Fruit fly (Drosophila melanogaster) whole organism, pupa: Measurements from ENCODE around the gene CG15312.

Experiments used
- CG10348 ChIP-seq: fragments of 200-800 bp; sonication (Bioruptor generic); IDR thresholded peaks from 2 replicates; pipeline ENCODE4 v1.3.6; 2022; ENCODE audit warnings: missing biosample characterization, missing genetic modification characterization
- CG12605 ChIP-seq: fragments of 200-800 bp; sonication (Bioruptor generic); IDR thresholded peaks from 2 replicates; pipeline ENCODE4 v1.3.6; 2022; ENCODE audit warnings: missing biosample characterization, missing genetic modification characterization
- CG13204 ChIP-seq: fragments of 200-800 bp; sonication (Bioruptor generic); optimal IDR thresholded peaks from 2 replicates; lab custom pipeline; 2018; ENCODE audit warnings: missing biosample characterization, mild to moderate bottlenecking, missing genetic modification characterization, moderate library complexity
- CG14655 ChIP-seq: fragments of 200-800 bp; sonication (Bioruptor generic); optimal IDR thresholded peaks from 3 replicates; lab custom pipeline; 2017; ENCODE audit warnings: mild to moderate bottlenecking, missing biosample characterization, missing genetic modification reagents, missing genetic modification characterization
- CG15710 ChIP-seq: fragments of 200-800 bp; sonication (Bioruptor generic); optimal IDR thresholded peaks from 2 replicates; lab custom pipeline; 2018; ENCODE audit warnings: missing biosample characterization, mild to moderate bottlenecking, missing genetic modification characterization, moderate library complexity
- CG17806 ChIP-seq: fragments of 200-800 bp; sonication (Bioruptor generic); optimal IDR thresholded peaks from 2 replicates; lab custom pipeline; 2018; ENCODE audit warnings: missing biosample characterization, mild to moderate bottlenecking, missing genetic modification characterization, moderate library complexity
- CG32121 ChIP-seq: fragments of 200-800 bp; sonication (Bioruptor generic); IDR thresholded peaks from 2 replicates; pipeline ENCODE4 v1.3.6; 2022; ENCODE audit warnings: missing biosample characterization, missing genetic modification characterization
- CG34367 ChIP-seq: fragments of 200-800 bp; sonication (Bioruptor generic); optimal IDR thresholded peaks from 2 replicates; lab custom pipeline; 2018; ENCODE audit warnings: missing biosample characterization, mild to moderate bottlenecking, missing genetic modification characterization
- CG4496 ChIP-seq: fragments of 200-800 bp; sonication (Bioruptor generic); IDR thresholded peaks from 3 replicates; pipeline ENCODE4 v1.3.6; 2022; ENCODE audit warnings: missing biosample characterization, missing genetic modification characterization
- CG8159 ChIP-seq: fragments of 200-800 bp; sonication (Bioruptor generic); optimal IDR thresholded peaks from 3 replicates; lab custom pipeline; 2018; ENCODE audit warnings: missing biosample characterization, mild to moderate bottlenecking, missing genetic modification characterization, moderate library complexity
- CG8301 ChIP-seq: fragments of 200-800 bp; sonication (Bioruptor generic); optimal IDR thresholded peaks from 2 replicates; lab custom pipeline; 2018; ENCODE audit warnings: missing biosample characterization, mild to moderate bottlenecking, missing genetic modification characterization
- CG9948 ChIP-seq: fragments of 200-800 bp; sonication (Bioruptor generic); optimal IDR thresholded peaks from 2 replicates; lab custom pipeline; 2018; ENCODE audit warnings: missing biosample characterization, mild to moderate bottlenecking, missing genetic modification characterization, moderate library complexity
- D1 ChIP-seq: fragments of 200-800 bp; sonication (Bioruptor generic); optimal IDR thresholded peaks from 2 replicates; lab custom pipeline; 2018; ENCODE audit warnings: missing biosample characterization, mild to moderate bottlenecking, missing genetic modification characterization, moderate library complexity
- EcR ChIP-seq: fragments of 200-800 bp; sonication (Bioruptor generic); optimal IDR thresholded peaks from 3 replicates; lab custom pipeline; 2019; ENCODE audit warnings: missing biosample characterization, missing genetic modification characterization, mild to moderate bottlenecking, moderate library complexity, missing genetic modification reagents
- Ets98B ChIP-seq: fragments of 200-800 bp; sonication (Bioruptor generic); IDR thresholded peaks from 2 replicates; pipeline ENCODE4 v1.3.6; 2022; ENCODE audit warnings: missing biosample characterization, missing genetic modification characterization
- Pif1A ChIP-seq: fragments of 200-800 bp; sonication (Bioruptor generic); optimal IDR thresholded peaks from 3 replicates; lab custom pipeline; 2016; ENCODE audit warnings: missing biosample characterization, missing genetic modification characterization
- Pif1B ChIP-seq: fragments of 200-800 bp; sonication (Bioruptor generic); optimal IDR thresholded peaks from 3 replicates; lab custom pipeline; 2016; ENCODE audit warnings: missing biosample characterization, missing genetic modification characterization
- Snoo ChIP-seq: fragments of 200-800 bp; sonication (Bioruptor generic); optimal IDR thresholded peaks from 3 replicates; lab custom pipeline; 2017; ENCODE audit warnings: missing biosample characterization, mild to moderate bottlenecking, missing genetic modification characterization, inconsistent platforms
- fd96Ca ChIP-seq: fragments of 200-800 bp; sonication (Bioruptor generic); IDR thresholded peaks from 3 replicates; pipeline ENCODE4 v1.3.6; 2022; ENCODE audit warnings: missing biosample characterization, missing genetic modification characterization
- gl ChIP-seq: fragments of 200-800 bp; sonication (Bioruptor generic); optimal IDR thresholded peaks from 2 replicates; lab custom pipeline; 2018; ENCODE audit warnings: missing biosample characterization, mild to moderate bottlenecking, missing genetic modification characterization
- rn ChIP-seq: fragments of 200-800 bp; sonication (Bioruptor generic); IDR thresholded peaks from 2 replicates; pipeline ENCODE4 v1.3.6; 2022; ENCODE audit warnings: missing biosample characterization, missing genetic modification characterization

Gene CG15312

dm6 chrX:10092796-10093195, 22.1 kb upstream of the CG15312 start:
- TF ChIP-seq D1 (no peak), Ets98B (GFP tag; lab: Robert Waterston, UW) (no peak), gl (tag; lab: Kevin White, UChicago) (no peak), CG10348 (GFP tag; lab: Robert Waterston, UW) (no peak), CG14655 (GFP tag; lab: Kevin White, UChicago) (no peak), CG4496 (GFP tag; lab: Robert Waterston, UW) (no peak), Pif1A (GFP tag; lab: Kevin White, UChicago) (peak; percentile 8), CG9948 (tag; lab: Kevin White, UChicago) (no peak), CG13204 (no peak), CG8159 (tag; lab: Kevin White, UChicago) (peak; percentile 11), fd96Ca (GFP tag; lab: Robert Waterston, UW) (no peak)

- TF ChIP-seq gl (tag; lab: Kevin White, UChicago): no peak
- peak; percentile 10 for TF ChIP-seq EcR (GFP tag; lab: Kevin White, UChicago)
- TF ChIP-seq Pif1B: no peak
- 0 out of 2 replicates have a peak, but pooled peaks have one; percentile 41 for TF ChIP-seq CG12605
- TF ChIP-seq Pif1A (GFP tag; lab: Kevin White, UChicago): no peak
Observed at dm6 chrX:10089188-10089587, 18.5 kb upstream of the CG15312 start.

- TF ChIP-seq CG9948 (tag; lab: Kevin White, UChicago) (peak; percentile 79), fd96Ca (GFP tag; lab: Robert Waterston, UW) (peak; percentile 72), CG17806 (tag; lab: Kevin White, UChicago) (peak; percentile 79), CG10348 (GFP tag; lab: Robert Waterston, UW) (no peak), D1 (peak; percentile 8), CG4496 (GFP tag; lab: Robert Waterston, UW) (peak; percentile 82), CG8159 (tag; lab: Kevin White, UChicago) (peak; percentile 81), Snoo (peak; percentile 79), CG15710 (peak; percentile 84), CG14655 (GFP tag; lab: Kevin White, UChicago) (no peak), CG32121 (GFP tag; lab: Robert Waterston, UW) (peak; percentile 15; the same call in 1 of the 2 replicates), CG12605 (peak; percentile 62), gl (tag; lab: Kevin White, UChicago) (peak; percentile 48), CG34367 (tag; lab: Kevin White, UChicago) (peak; percentile 73), rn (no peak; the same call in 1 of the 2 replicates), EcR (GFP tag; lab: Kevin White, UChicago) (peak; percentile 31), Pif1A (GFP tag; lab: Kevin White, UChicago) (peak; percentile 77), Ets98B (GFP tag; lab: Robert Waterston, UW) (peak; percentile 63), CG8301 (tag; lab: Kevin White, UChicago) (peak; percentile 29), Pif1B (peak; percentile 74), CG13204 (peak; percentile 67)
Observed at dm6 chrX:10088023-10088913, 17.6 kb upstream of the CG15312 start.

dm6 chrX:10086095-10086888, 15.6 kb upstream of the CG15312 start, which contains the start of the genes Naxe and RhoU:
Gene Naxe, minus strand, starts transcription at chrX:10086171.
Gene RhoU, plus strand, starts transcription at chrX:10086527.
- TF ChIP-seq CG15710 (peak; percentile 2), Ets98B (GFP tag; lab: Robert Waterston, UW) (peak; percentile 13; the same call in 1 of the 2 replicates), CG34367 (tag; lab: Kevin White, UChicago) (no peak), CG8301 (tag; lab: Kevin White, UChicago) (no peak), CG13204 (peak; percentile 1), rn (no peak), CG12605 (peak; percentile 53; the same call in 1 of the 2 replicates), CG4496 (GFP tag; lab: Robert Waterston, UW) (peak; percentile 72), Pif1A (GFP tag; lab: Kevin White, UChicago) (no peak), CG10348 (GFP tag; lab: Robert Waterston, UW) (no peak)
- TF ChIP-seq, all 21 proteins: peak for 5

- TF ChIP-seq rn (no peak), CG15710 (no peak), Pif1B (no peak), Ets98B (GFP tag; lab: Robert Waterston, UW) (no peak)
Observed at dm6 chrX:10082950-10083253, 12.2 kb upstream of the CG15312 start, which contains the start of gene CG2972. Gene CG2972, plus strand, starts transcription at chrX:10083154.
